Worm (Caenorhabditis elegans) whole organism, L1 larva: ENCODE data around the gene pat-2.
A peak's percentile ranks its signal among the peaks of the same experiment; 100 is the strongest.

Experiments
- C04F5.9 ChIP-seq: sonication (generic microtip); optimal IDR thresholded peaks from 2 replicates; lab custom pipeline; 2016; ENCODE audit warnings: missing genetic modification characterization, missing compliant biosample characterization
- C16A3.4 ChIP-seq: fragments of 150-350 bp; optimal IDR thresholded peaks from 2 replicates; lab custom pipeline; 2014; ENCODE audit warnings: missing biosample characterization, missing genetic modification characterization
- C34B4.2 ChIP-seq: sonication (generic microtip); optimal IDR thresholded peaks from 2 replicates; lab custom pipeline; 2017; ENCODE audit warnings: mild to moderate bottlenecking, missing genetic modification characterization, missing compliant biosample characterization
- F16B12.6 ChIP-seq: fragments of 150-350 bp; optimal IDR thresholded peaks from 2 replicates; lab custom pipeline; 2014; ENCODE audit warnings: missing biosample characterization, missing genetic modification characterization
- aha-1 ChIP-seq: fragments of 150-350 bp; optimal IDR thresholded peaks from 2 replicates; lab custom pipeline; 2014; ENCODE audit warnings: missing biosample characterization, missing genetic modification characterization
- aly-2 ChIP-seq: fragments of 150-350 bp; optimal IDR thresholded peaks from 2 replicates; lab custom pipeline; 2014; ENCODE audit warnings: missing biosample characterization, missing genetic modification characterization
- ama-1 ChIP-seq: fragments of 150-350 bp; optimal IDR thresholded peaks from 2 replicates; lab custom pipeline; 2014
- ceh-90 ChIP-seq: sonication (generic microtip); optimal IDR thresholded peaks from 2 replicates; lab custom pipeline; 2016; ENCODE audit warnings: missing genetic modification characterization, missing compliant biosample characterization
- ces-1 ChIP-seq: fragments of 150-350 bp; optimal IDR thresholded peaks from 2 replicates; lab custom pipeline; 2014; ENCODE audit warnings: missing biosample characterization, missing genetic modification reagents, missing genetic modification characterization
- dpl-1 ChIP-seq, 3 experiments: fragments of 150-350 bp in 2 of 3; sonication (generic microtip) in 1 of 3; optimal IDR thresholded peaks; 2 replicates each; lab custom pipeline; 2014 to 2017; ENCODE audit warnings: missing biosample characterization in 3 of 3, missing genetic modification characterization in 3 of 3, missing genetic modification reagents in 3 of 3
- efl-1 ChIP-seq, 4 experiments: fragments of 150-350 bp; optimal IDR thresholded peaks in 3 of 4; peaks in 1 of 4; 1 replicate in 1 of 4; 2 replicates in 3 of 4; lab custom pipeline; 2014; ENCODE audit warnings: missing biosample characterization in 2 of 4, missing genetic modification characterization in 2 of 4, missing genetic modification reagents in 2 of 4
- efl-3 ChIP-seq: fragments of 200-800 bp; sonication (Bioruptor generic); optimal IDR thresholded peaks from 2 replicates; lab custom pipeline; 2018; ENCODE audit warnings: mild to moderate bottlenecking, missing genetic modification characterization, missing compliant biosample characterization
- egl-13 ChIP-seq: sonication (generic microtip); optimal IDR thresholded peaks from 2 replicates; lab custom pipeline; 2016; ENCODE audit warnings: missing genotype, missing genetic modification reagents, missing genetic modification characterization, missing compliant biosample characterization
- egl-27 ChIP-seq, 2 experiments: fragments of 150-350 bp in 1 of 2; sonication (generic microtip); optimal IDR thresholded peaks; 3 replicates each; lab custom pipeline; 2017 to 2018; ENCODE audit warnings: missing biosample characterization in 2 of 2, missing genetic modification characterization in 2 of 2, missing genetic modification reagents in 2 of 2
- elt-2 ChIP-seq: sonication (generic microtip); optimal IDR thresholded peaks from 2 replicates; lab custom pipeline; 2016; ENCODE audit warnings: missing genetic modification characterization, mild to moderate bottlenecking, inconsistent platforms, missing compliant biosample characterization, missing genetic modification reagents
- fkh-10 ChIP-seq: sonication (generic microtip); optimal IDR thresholded peaks from 2 replicates; lab custom pipeline; 2017; ENCODE audit warnings: missing biosample characterization, missing genetic modification reagents, missing genetic modification characterization
- fkh-4 ChIP-seq: sonication (generic microtip); optimal IDR thresholded peaks from 2 replicates; lab custom pipeline; 2016; ENCODE audit warnings: missing compliant biosample characterization, missing genetic modification characterization, borderline replicate concordance
- fkh-8 ChIP-seq: sonication (generic microtip); optimal IDR thresholded peaks from 2 replicates; lab custom pipeline; 2016; ENCODE audit warnings: mild to moderate bottlenecking, missing genetic modification characterization, missing compliant biosample characterization
- fos-1 ChIP-seq: fragments of 150-350 bp; optimal IDR thresholded peaks from 2 replicates; lab custom pipeline; 2014; ENCODE audit warnings: missing biosample characterization, missing genetic modification characterization
- hlh-4 ChIP-seq: sonication (generic microtip); optimal IDR thresholded peaks from 2 replicates; lab custom pipeline; 2016; ENCODE audit warnings: mild to moderate bottlenecking, missing genetic modification characterization, missing compliant biosample characterization
- isw-1 ChIP-seq: fragments of 200-800 bp; sonication (Bioruptor generic); IDR thresholded peaks from 2 replicates; pipeline ENCODE4 v1.3.6; 2022; ENCODE audit warnings: missing genetic modification characterization, missing compliant biosample characterization
- lin-13 ChIP-seq: fragments of 150-350 bp; optimal IDR thresholded peaks from 2 replicates; lab custom pipeline; 2014; ENCODE audit warnings: missing biosample characterization, missing genetic modification reagents, missing genetic modification characterization
- lin-14 ChIP-seq: fragments of 200-800 bp; sonication (Bioruptor generic); optimal IDR thresholded peaks from 2 replicates; lab custom pipeline; 2018; ENCODE audit warnings: mild to moderate bottlenecking, missing genetic modification characterization, moderate library complexity, missing compliant biosample characterization
- lin-39 ChIP-seq: fragments of 150-350 bp; optimal IDR thresholded peaks from 2 replicates; lab custom pipeline; 2014; ENCODE audit warnings: missing biosample characterization, missing genetic modification reagents, missing genetic modification characterization
- mab-9 ChIP-seq: fragments of 200-800 bp; sonication (Bioruptor generic); IDR thresholded peaks from 2 replicates; pipeline ENCODE4 v1.3.6; 2022; ENCODE audit warnings: missing genetic modification reagents, missing genetic modification characterization, missing compliant biosample characterization
- mdl-1 ChIP-seq, 2 experiments: fragments of 150-350 bp; optimal IDR thresholded peaks; 2 replicates each; lab custom pipeline; 2014 to 2017; ENCODE audit warnings: missing biosample characterization in 2 of 2, missing genetic modification characterization in 2 of 2, inconsistent platforms in 1 of 2
- mef-2 ChIP-seq: fragments of 150-350 bp; optimal IDR thresholded peaks from 2 replicates; lab custom pipeline; 2014; ENCODE audit warnings: missing biosample characterization, missing genetic modification characterization
- mep-1 ChIP-seq: fragments of 150-350 bp; optimal IDR thresholded peaks from 2 replicates; lab custom pipeline; 2014; ENCODE audit warnings: missing biosample characterization, missing genetic modification characterization
- nhr-12 ChIP-seq: sonication (generic microtip); optimal IDR thresholded peaks from 2 replicates; lab custom pipeline; 2017; ENCODE audit warnings: missing biosample characterization, missing genetic modification characterization
- nhr-19 ChIP-seq: fragments of 200-800 bp; sonication (Bioruptor generic); conservative IDR thresholded peaks from 2 replicates; pipeline ENCODE4 v1.3.6; 2022; ENCODE audit warnings: missing genetic modification characterization, missing compliant biosample characterization
- nhr-20 ChIP-seq: sonication (generic microtip); optimal IDR thresholded peaks from 2 replicates; lab custom pipeline; 2016; ENCODE audit warnings: mild to moderate bottlenecking, missing genetic modification characterization, missing compliant biosample characterization
- nhr-28 ChIP-seq: fragments of 150-350 bp; optimal IDR thresholded peaks from 2 replicates; lab custom pipeline; 2014; ENCODE audit warnings: missing biosample characterization, missing genetic modification characterization
- nhr-71 ChIP-seq: sonication (generic microtip); optimal IDR thresholded peaks from 2 replicates; lab custom pipeline; 2016; ENCODE audit warnings: mild to moderate bottlenecking, missing genetic modification characterization, moderate library complexity, missing compliant biosample characterization
- nhr-76 ChIP-seq: sonication (generic microtip); optimal IDR thresholded peaks from 2 replicates; lab custom pipeline; 2017; ENCODE audit warnings: missing biosample characterization, missing genetic modification characterization
- nhr-77 ChIP-seq: fragments of 150-350 bp; optimal IDR thresholded peaks from 2 replicates; lab custom pipeline; 2014; ENCODE audit warnings: missing biosample characterization, missing genetic modification characterization
- nhr-85 ChIP-seq: sonication (generic microtip); peaks from one replicate; lab custom pipeline; 2016; ENCODE audit warnings: missing genetic modification characterization, inconsistent platforms, missing compliant biosample characterization
- nhr-90 ChIP-seq: sonication (generic microtip); optimal IDR thresholded peaks from 2 replicates; lab custom pipeline; 2016; ENCODE audit warnings: mild to moderate bottlenecking, missing genetic modification characterization, missing compliant biosample characterization; ENCODE audit not compliant: poor library complexity
- pag-3 ChIP-seq: sonication (generic microtip); optimal IDR thresholded peaks from 2 replicates; lab custom pipeline; 2017; ENCODE audit warnings: missing genetic modification characterization, mild to moderate bottlenecking, missing compliant biosample characterization, antibody characterized with exemption, borderline replicate concordance; ENCODE audit not compliant: insufficient read depth
- pqm-1 ChIP-seq: sonication (generic microtip); optimal IDR thresholded peaks from 3 replicates; lab custom pipeline; 2017; ENCODE audit warnings: missing biosample characterization, missing genetic modification characterization
- skn-1 ChIP-seq: fragments of 150-350 bp; optimal IDR thresholded peaks from 2 replicates; lab custom pipeline; 2014; ENCODE audit warnings: missing biosample characterization, missing genetic modification characterization
- snu-23 ChIP-seq: sonication (generic microtip); optimal IDR thresholded peaks from 2 replicates; lab custom pipeline; 2016; ENCODE audit warnings: missing genetic modification characterization, missing compliant biosample characterization
- sox-4 ChIP-seq: sonication (generic microtip); optimal IDR thresholded peaks from 2 replicates; lab custom pipeline; 2016; ENCODE audit warnings: missing genetic modification characterization, missing compliant biosample characterization
- sptf-1 ChIP-seq: fragments of 150-350 bp; optimal IDR thresholded peaks from 2 replicates; lab custom pipeline; 2014; ENCODE audit warnings: missing biosample characterization, missing genetic modification characterization
- tlp-1 ChIP-seq: fragments of 150-350 bp; optimal IDR thresholded peaks from 2 replicates; lab custom pipeline; 2014; ENCODE audit warnings: missing biosample characterization, missing genetic modification characterization
- unc-30 ChIP-seq: sonication (generic microtip); optimal IDR thresholded peaks from 2 replicates; lab custom pipeline; 2017; ENCODE audit warnings: missing biosample characterization, missing genetic modification characterization
- unc-86 ChIP-seq: sonication (generic microtip); optimal IDR thresholded peaks from 2 replicates; lab custom pipeline; 2016; ENCODE audit warnings: missing genetic modification characterization, missing compliant biosample characterization
- vab-15 ChIP-seq: sonication (generic microtip); optimal IDR thresholded peaks from 2 replicates; lab custom pipeline; 2017; ENCODE audit warnings: missing genotype, mild to moderate bottlenecking, missing genetic modification characterization, missing compliant biosample characterization
- xbp-1 ChIP-seq: sonication (generic microtip); optimal IDR thresholded peaks from 2 replicates; lab custom pipeline; 2016; ENCODE audit warnings: missing genetic modification characterization, missing compliant biosample characterization
- zag-1 ChIP-seq: fragments of 150-350 bp; optimal IDR thresholded peaks from 2 replicates; lab custom pipeline; 2014; ENCODE audit warnings: missing biosample characterization, missing genetic modification characterization
- ztf-4 ChIP-seq: fragments of 150-350 bp; optimal IDR thresholded peaks from 2 replicates; lab custom pipeline; 2014; ENCODE audit warnings: missing biosample characterization, missing genetic modification characterization

Gene pat-2

DNA sequence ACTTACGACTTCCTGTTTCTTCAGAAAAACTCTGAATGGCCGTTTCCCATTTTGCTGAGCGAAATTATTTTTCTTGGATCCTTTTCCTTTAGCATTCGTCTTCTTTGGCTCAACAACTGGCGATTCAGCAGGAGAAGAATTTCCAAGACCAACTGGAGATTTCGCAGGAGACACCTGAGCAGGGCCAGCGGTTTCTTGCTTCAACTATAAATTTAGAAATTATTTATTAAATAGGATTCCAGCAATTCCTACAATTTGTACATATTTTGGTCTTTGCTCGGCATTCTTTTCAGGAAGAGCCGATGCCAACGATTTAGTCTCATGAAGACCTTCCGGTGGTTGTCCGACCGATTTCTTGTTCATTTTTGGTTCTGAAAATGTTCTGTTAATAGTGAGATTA lies 30.8 kb downstream of the pat-2 start, which contains the start of gene F44E2.8:
Gene F44E2.8 (minus strand): TSS at position 371 of the 400 bp plus-strand sequence.
- TF ChIP-seq fkh-4 (tag; lab: Kevin White, UChicago): no peak
- no peak for TF ChIP-seq pag-3 (tag; lab: Kevin White, UChicago)
- TF ChIP-seq isw-1: no peak
- no peak for TF ChIP-seq ztf-4 (tag; lab: Kevin White, UChicago)

DNA sequence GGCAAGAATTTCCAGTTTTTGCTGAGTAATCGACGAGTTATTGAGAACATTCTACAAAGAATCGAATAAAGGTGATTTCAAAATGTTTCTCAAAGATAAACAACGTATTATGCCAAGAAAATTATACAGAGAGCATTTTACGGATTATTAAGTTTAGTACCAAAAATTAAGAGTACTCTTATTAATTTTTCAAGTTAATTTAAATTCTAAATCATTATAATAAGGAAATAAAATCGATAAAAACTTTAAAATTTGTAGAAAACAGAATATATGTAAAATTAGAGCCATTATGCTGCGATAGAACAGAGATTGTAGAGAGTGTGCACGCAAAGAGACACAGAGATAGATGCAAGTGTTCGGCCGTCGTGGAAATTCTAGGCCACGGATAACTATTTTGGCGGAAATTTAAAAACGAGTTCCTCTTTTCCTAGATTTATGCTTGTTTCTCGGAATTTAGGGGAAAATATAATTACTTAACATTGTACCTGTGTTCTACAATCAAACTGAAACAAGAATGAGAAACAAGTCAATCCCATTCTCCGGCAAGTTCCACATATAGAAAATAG lies 31.9 kb downstream of the pat-2 start, which contains the start of gene F44E2.9:
Gene F44E2.9 (minus strand): TSS at position 51 of the 566 bp plus-strand sequence.
- TF ChIP-seq xbp-1 (tag; lab: Kevin White, UChicago) (peak; percentile 65), lin-14 (GFP tag; lab: Kevin White, UChicago) (peak; percentile 91), egl-13 (tag; lab: Kevin White, UChicago) (peak; percentile 64), elt-2 (tag; lab: Kevin White, UChicago) (peak; percentile 16), aly-2 (tag; lab: Kevin White, UChicago) (no peak), lin-39 (tag; lab: Kevin White, UChicago) (no peak), mdl-1 (tag; optimal IDR thresholded peaks at IDR 0.05; lab: Kevin White, UChicago) (peak in 1 of 2 experiments; percentile 20), snu-23 (peak; percentile 73), C34B4.2 (tag; lab: Kevin White, UChicago) (no peak), isw-1 (peak; percentile 67), fkh-10 (GFP tag; lab: Kevin White, UChicago) (peak; percentile 7), efl-3 (GFP tag; lab: Kevin White, UChicago) (no peak), ztf-4 (tag; lab: Kevin White, UChicago) (no peak), nhr-20 (tag; lab: Kevin White, UChicago) (peak; percentile 70), lin-13 (GFP tag; lab: Kevin White, UChicago) (peak; percentile 26), aha-1 (no peak), nhr-12 (tag; lab: Kevin White, UChicago) (no peak), efl-1 (optimal IDR thresholded peaks at IDR 0.05; lab: Kevin White, UChicago) (peak; percentile 94 to 95), efl-1 (GFP tag; optimal IDR thresholded peaks at IDR 0.05 in 1 of 2; lab: Kevin White, UChicago) (peak; percentile 94 to 99), zag-1 (tag; lab: Kevin White, UChicago) (no peak), mef-2 (tag; lab: Kevin White, UChicago) (no peak), nhr-77 (no peak), unc-86 (tag; lab: Kevin White, UChicago) (peak; percentile 59), nhr-85 (tag; lab: Kevin White, UChicago) (peak; percentile 81), mab-9 (GFP tag; lab: Robert Waterston, UW) (no peak), nhr-19 (GFP tag; lab: Robert Waterston, UW) (peak; percentile 55), C16A3.4 (peak; percentile 39), tlp-1 (tag; lab: Kevin White, UChicago) (no peak), fos-1 (no peak), pag-3 (tag; lab: Kevin White, UChicago) (no peak), F16B12.6 (peak; percentile 50), unc-30 (tag; lab: Kevin White, UChicago) (no peak), ama-1 (lab: Kevin White, UChicago) (no peak), nhr-90 (tag; lab: Kevin White, UChicago) (peak; percentile 79), nhr-76 (tag; lab: Kevin White, UChicago) (no peak), nhr-71 (tag; lab: Kevin White, UChicago) (peak; percentile 80), hlh-4 (tag; lab: Kevin White, UChicago) (no peak), ces-1 (no peak), egl-27 (tag; optimal IDR thresholded peaks at IDR 0.05; lab: Kevin White, UChicago) (no peak), nhr-28 (tag; lab: Kevin White, UChicago) (no peak), sox-4 (tag; lab: Kevin White, UChicago) (no peak), sptf-1 (tag; lab: Kevin White, UChicago) (no peak), dpl-1 (GFP tag; optimal IDR thresholded peaks at IDR 0.05; lab: Kevin White, UChicago) (peak; percentile 89 to 95 (median 93)), mep-1 (tag; lab: Kevin White, UChicago) (peak; percentile 65), C04F5.9 (tag; lab: Kevin White, UChicago) (peak; percentile 69), skn-1 (tag; lab: Kevin White, UChicago) (peak; percentile 81), pqm-1 (tag; lab: Kevin White, UChicago) (no peak), vab-15 (tag; lab: Kevin White, UChicago) (no peak), fkh-8 (tag; lab: Kevin White, UChicago) (peak; percentile 43), ceh-90 (peak; percentile 88)
